Worm (Caenorhabditis elegans) whole organism, L2 larva: ENCODE data around the gene srz-70.

Experiments
- C34F6.9 ChIP-seq: fragments of 150-350 bp; optimal IDR thresholded peaks from 2 replicates; lab custom pipeline; 2014; ENCODE audit warnings: missing biosample characterization, missing genetic modification characterization
- F13H6.1 ChIP-seq: sonication (generic microtip); optimal IDR thresholded peaks from 2 replicates; lab custom pipeline; 2016; ENCODE audit warnings: missing genetic modification characterization, missing compliant biosample characterization
- R02D3.7 ChIP-seq: fragments of 150-350 bp; optimal IDR thresholded peaks from 2 replicates; lab custom pipeline; 2014; ENCODE audit warnings: missing biosample characterization, missing genetic modification characterization
- Y55F3AM.14 ChIP-seq: fragments of 200-800 bp; sonication (Bioruptor generic); optimal IDR thresholded peaks from 2 replicates; lab custom pipeline; 2018; ENCODE audit warnings: mild to moderate bottlenecking, missing genetic modification characterization, missing compliant biosample characterization
- ZK546.5 ChIP-seq: sonication (generic microtip); optimal IDR thresholded peaks from 2 replicates; lab custom pipeline; 2017; ENCODE audit warnings: missing biosample characterization, missing genetic modification characterization
- alr-1 ChIP-seq: fragments of 150-350 bp; optimal IDR thresholded peaks from 2 replicates; lab custom pipeline; 2014; ENCODE audit warnings: missing biosample characterization, missing genetic modification characterization
- aly-2 ChIP-seq: fragments of 150-350 bp; optimal IDR thresholded peaks from 2 replicates; lab custom pipeline; 2014; ENCODE audit warnings: missing biosample characterization, missing genetic modification characterization
- blmp-1 ChIP-seq: sonication (generic microtip); optimal IDR thresholded peaks from 2 replicates; lab custom pipeline; 2017; ENCODE audit warnings: missing genetic modification characterization, mild to moderate bottlenecking, missing compliant biosample characterization, antibody characterized with exemption, moderate library complexity; ENCODE audit not compliant: insufficient read depth
- ceh-16 ChIP-seq: fragments of 150-350 bp; optimal IDR thresholded peaks from 2 replicates; lab custom pipeline; 2014; ENCODE audit warnings: missing biosample characterization, missing genetic modification characterization
- ceh-82 ChIP-seq: fragments of 150-350 bp; optimal IDR thresholded peaks from 2 replicates; lab custom pipeline; 2014; ENCODE audit warnings: missing biosample characterization, missing genetic modification characterization
- crh-2 ChIP-seq: sonication (generic microtip); optimal IDR thresholded peaks from 2 replicates; lab custom pipeline; 2017; ENCODE audit warnings: missing biosample characterization, missing genetic modification characterization
- dmd-4 ChIP-seq: sonication (generic microtip); optimal IDR thresholded peaks from 2 replicates; lab custom pipeline; 2017; ENCODE audit warnings: missing biosample characterization, missing genetic modification characterization
- egl-27 ChIP-seq: sonication (generic microtip); optimal IDR thresholded peaks from 3 replicates; lab custom pipeline; 2017; ENCODE audit warnings: missing biosample characterization, missing genetic modification reagents, missing genetic modification characterization
- elt-1 ChIP-seq: fragments of 150-350 bp; optimal IDR thresholded peaks from 2 replicates; lab custom pipeline; 2014; ENCODE audit warnings: missing biosample characterization, missing genetic modification characterization
- elt-3 ChIP-seq: sonication (generic microtip); optimal IDR thresholded peaks from 2 replicates; lab custom pipeline; 2017; ENCODE audit warnings: missing biosample characterization, missing genetic modification characterization
- fos-1 ChIP-seq: fragments of 150-350 bp; optimal IDR thresholded peaks from 2 replicates; lab custom pipeline; 2014; ENCODE audit warnings: missing biosample characterization, missing genetic modification characterization
- gmeb-1 ChIP-seq: fragments of 150-350 bp; optimal IDR thresholded peaks from 2 replicates; lab custom pipeline; 2014; ENCODE audit warnings: missing biosample characterization, missing genetic modification characterization
- lin-13 ChIP-seq: fragments of 150-350 bp; optimal IDR thresholded peaks from 2 replicates; lab custom pipeline; 2014; ENCODE audit warnings: missing biosample characterization, missing genetic modification reagents, missing genetic modification characterization
- lin-39 ChIP-seq: fragments of 150-350 bp; optimal IDR thresholded peaks from 2 replicates; lab custom pipeline; 2014; ENCODE audit warnings: missing biosample characterization, missing genetic modification reagents, missing genetic modification characterization
- lsy-2 ChIP-seq, 2 experiments: fragments of 150-350 bp in 1 of 2; sonication (generic microtip) in 1 of 2; optimal IDR thresholded peaks; 2 replicates each; lab custom pipeline; 2014 to 2017; ENCODE audit warnings: missing biosample characterization in 2 of 2, missing genetic modification characterization in 2 of 2
- mab-5 ChIP-seq: fragments of 150-350 bp; optimal IDR thresholded peaks from 2 replicates; lab custom pipeline; 2014; ENCODE audit warnings: missing biosample characterization, missing genetic modification characterization
- mbf-1 ChIP-seq: sonication (generic microtip); optimal IDR thresholded peaks from 2 replicates; lab custom pipeline; 2017; ENCODE audit warnings: missing biosample characterization, missing genetic modification characterization
- mdl-1 ChIP-seq, 2 experiments: fragments of 150-350 bp in 1 of 2; sonication (generic microtip) in 1 of 2; optimal IDR thresholded peaks; 2 replicates each; lab custom pipeline; 2017; ENCODE audit warnings: missing biosample characterization in 2 of 2, missing genetic modification characterization in 2 of 2
- nhr-10 ChIP-seq: sonication (generic microtip); optimal IDR thresholded peaks from 2 replicates; lab custom pipeline; 2017; ENCODE audit warnings: missing biosample characterization, missing genetic modification characterization
- nhr-11 ChIP-seq: fragments of 150-350 bp; optimal IDR thresholded peaks from 2 replicates; lab custom pipeline; 2014; ENCODE audit warnings: missing biosample characterization, missing genetic modification characterization
- nhr-12 ChIP-seq: fragments of 150-350 bp; optimal IDR thresholded peaks from 2 replicates; lab custom pipeline; 2014; ENCODE audit warnings: missing biosample characterization, missing genetic modification characterization
- nhr-129 ChIP-seq: fragments of 150-350 bp; optimal IDR thresholded peaks from 2 replicates; lab custom pipeline; 2014; ENCODE audit warnings: missing biosample characterization, missing genetic modification characterization
- nhr-21 ChIP-seq: fragments of 150-350 bp; optimal IDR thresholded peaks from 2 replicates; lab custom pipeline; 2014; ENCODE audit warnings: missing biosample characterization, missing genetic modification characterization
- nhr-23 ChIP-seq: fragments of 150-350 bp; optimal IDR thresholded peaks from 2 replicates; lab custom pipeline; 2014; ENCODE audit warnings: missing biosample characterization, missing genetic modification reagents, missing genetic modification characterization
- nhr-237 ChIP-seq: fragments of 150-350 bp; optimal IDR thresholded peaks from 2 replicates; lab custom pipeline; 2014; ENCODE audit warnings: missing biosample characterization, missing genetic modification characterization
- nhr-25 ChIP-seq: fragments of 150-350 bp; sonication (generic microtip); optimal IDR thresholded peaks from 3 replicates; lab custom pipeline; 2014; ENCODE audit warnings: missing biosample characterization, missing genetic modification characterization
- nhr-6 ChIP-seq: fragments of 150-350 bp; optimal IDR thresholded peaks from 2 replicates; lab custom pipeline; 2014; ENCODE audit warnings: missing biosample characterization, missing genetic modification characterization
- nhr-77 ChIP-seq: fragments of 150-350 bp; optimal IDR thresholded peaks from 2 replicates; lab custom pipeline; 2014; ENCODE audit warnings: missing biosample characterization, missing genetic modification characterization
- peb-1 ChIP-seq: fragments of 150-350 bp; optimal IDR thresholded peaks from 2 replicates; lab custom pipeline; 2014; ENCODE audit warnings: missing biosample characterization, missing genetic modification characterization
- sem-4 ChIP-seq: fragments of 150-350 bp; optimal IDR thresholded peaks from 2 replicates; lab custom pipeline; 2014; ENCODE audit warnings: missing biosample characterization, missing genetic modification reagents, missing genetic modification characterization
- skn-1 ChIP-seq: sonication (generic microtip); optimal IDR thresholded peaks from 2 replicates; lab custom pipeline; 2017; ENCODE audit warnings: missing biosample characterization, missing genetic modification characterization
- sma-3 ChIP-seq: sonication (generic microtip); optimal IDR thresholded peaks from 2 replicates; lab custom pipeline; 2016; ENCODE audit warnings: missing genetic modification reagents, missing genetic modification characterization, missing compliant biosample characterization
- sma-9 ChIP-seq, 2 experiments: fragments of 150-350 bp in 1 of 2; sonication (generic microtip) in 1 of 2; optimal IDR thresholded peaks; 2 replicates each; lab custom pipeline; 2014 to 2016; ENCODE audit warnings: missing genetic modification characterization in 2 of 2, mild to moderate bottlenecking in 1 of 2, missing biosample characterization in 1 of 2, missing compliant biosample characterization in 1 of 2, missing genetic modification reagents in 1 of 2, moderate library complexity in 1 of 2
- snpc-4 ChIP-seq: fragments of 150-350 bp; optimal IDR thresholded peaks from 2 replicates; lab custom pipeline; 2014; ENCODE audit warnings: missing biosample characterization, missing genetic modification characterization
- unc-39 ChIP-seq: fragments of 150-350 bp; optimal IDR thresholded peaks from 2 replicates; lab custom pipeline; 2014; ENCODE audit warnings: missing biosample characterization, missing genetic modification characterization
- unc-55 ChIP-seq: fragments of 150-350 bp; sonication (generic microtip); optimal IDR thresholded peaks from 3 replicates; lab custom pipeline; 2014; ENCODE audit warnings: missing biosample characterization, missing genetic modification reagents, missing genetic modification characterization
- unc-62 ChIP-seq: fragments of 150-350 bp; optimal IDR thresholded peaks from 2 replicates; lab custom pipeline; 2014; ENCODE audit warnings: missing biosample characterization, missing genetic modification reagents, missing genetic modification characterization
- zag-1 ChIP-seq: fragments of 150-350 bp; optimal IDR thresholded peaks from 2 replicates; lab custom pipeline; 2014; ENCODE audit warnings: missing biosample characterization, missing genetic modification characterization
- ztf-1 ChIP-seq: fragments of 200-800 bp; sonication (Bioruptor generic); conservative IDR thresholded peaks from 2 replicates; pipeline ENCODE4 v1.3.6; 2022; ENCODE audit warnings: missing genetic modification characterization, missing compliant biosample characterization
- ztf-11 ChIP-seq: sonication (generic microtip); optimal IDR thresholded peaks from 2 replicates; lab custom pipeline; 2017; ENCODE audit warnings: missing biosample characterization, missing genetic modification characterization
- ztf-4 ChIP-seq: fragments of 150-350 bp; optimal IDR thresholded peaks from 2 replicates; lab custom pipeline; 2014; ENCODE audit warnings: missing biosample characterization, missing genetic modification characterization

srz-70 gene

ce11 chrIV:3517582-3517981 is 38.8 kb upstream of the srz-70 start:
- no peak for TF ChIP-seq ztf-1 (GFP tag; lab: Robert Waterston, UW)
- no peak for TF ChIP-seq sma-3 (GFP tag; lab: Kevin White, UChicago)
- TF ChIP-seq F13H6.1 (tag; lab: Kevin White, UChicago) = no peak
- no peak for TF ChIP-seq crh-2 (tag; lab: Kevin White, UChicago)
- TF ChIP-seq nhr-11 (tag; lab: Kevin White, UChicago) = no peak
- no peak for TF ChIP-seq fos-1 (tag; lab: Kevin White, UChicago)
- no peak for TF ChIP-seq alr-1 (tag; lab: Kevin White, UChicago)
- TF ChIP-seq gmeb-1 = no peak
- no peak for TF ChIP-seq mdl-1 (tag; optimal IDR thresholded peaks at IDR 0.05; lab: Kevin White, UChicago)
- no peak for TF ChIP-seq dmd-4 (tag; lab: Kevin White, UChicago)
- no peak for TF ChIP-seq ztf-11
- TF ChIP-seq unc-55 (GFP tag; lab: Kevin White, UChicago) = no peak

- TF ChIP-seq elt-1 (tag; lab: Kevin White, UChicago) = no peak
- no peak for TF ChIP-seq nhr-237 (tag; lab: Kevin White, UChicago)
- TF ChIP-seq gmeb-1 = no peak
- TF ChIP-seq Y55F3AM.14 (GFP tag; lab: Kevin White, UChicago) = no peak
- TF ChIP-seq sma-9 (GFP tag; optimal IDR thresholded peaks at IDR 0.05; lab: Kevin White, UChicago) = no peak
- no peak for TF ChIP-seq sma-9 (tag; optimal IDR thresholded peaks at IDR 0.05; lab: Kevin White, UChicago)
- no peak for TF ChIP-seq snpc-4 (tag; lab: Kevin White, UChicago)
- TF ChIP-seq C34F6.9 (tag; lab: Kevin White, UChicago) = no peak
- no peak for TF ChIP-seq zag-1 (tag; lab: Kevin White, UChicago)
- no peak for TF ChIP-seq F13H6.1 (tag; lab: Kevin White, UChicago)
- no peak for TF ChIP-seq unc-62
These were observed 37.8 kb upstream of the srz-70 start, which contains the start of gene unc-33 for ce11 chrIV:3516586-3516985. unc-33 (plus strand) TSS chrIV:3516886.

- TF ChIP-seq nhr-25 (no peak), snpc-4 (tag; lab: Kevin White, UChicago) (peak; percentile 22), aly-2 (no peak), ceh-16 (no peak), nhr-12 (tag; lab: Kevin White, UChicago) (no peak), sma-3 (GFP tag; lab: Kevin White, UChicago) (no peak), lsy-2 (tag; optimal IDR thresholded peaks at IDR 0.05; lab: Kevin White, UChicago) (peak in 1 of 2 experiments; percentile 60), sem-4 (tag; lab: Kevin White, UChicago) (no peak), ztf-11 (no peak), blmp-1 (tag; lab: Kevin White, UChicago) (no peak), ztf-1 (GFP tag; lab: Robert Waterston, UW) (no peak), R02D3.7 (no peak), fos-1 (tag; lab: Kevin White, UChicago) (peak; percentile 86), elt-3 (tag; lab: Kevin White, UChicago) (no peak), sma-9 (GFP tag; optimal IDR thresholded peaks at IDR 0.05; lab: Kevin White, UChicago) (no peak), sma-9 (tag; optimal IDR thresholded peaks at IDR 0.05; lab: Kevin White, UChicago) (no peak), F13H6.1 (tag; lab: Kevin White, UChicago) (peak; percentile 86), mab-5 (tag; lab: Kevin White, UChicago) (no peak), ztf-4 (no peak), ZK546.5 (tag; lab: Kevin White, UChicago) (no peak), nhr-23 (tag; lab: Kevin White, UChicago) (no peak), zag-1 (tag; lab: Kevin White, UChicago) (peak; percentile 45), elt-1 (tag; lab: Kevin White, UChicago) (no peak), nhr-237 (tag; lab: Kevin White, UChicago) (no peak), Y55F3AM.14 (GFP tag; lab: Kevin White, UChicago) (no peak), egl-27 (no peak), nhr-11 (tag; lab: Kevin White, UChicago) (no peak), crh-2 (tag; lab: Kevin White, UChicago) (peak; percentile 69), unc-39 (tag; lab: Kevin White, UChicago) (no peak), nhr-77 (tag; lab: Kevin White, UChicago) (no peak), mbf-1 (tag; lab: Kevin White, UChicago) (no peak), lin-39 (no peak), nhr-129 (peak; percentile 72), ceh-82 (tag; lab: Kevin White, UChicago) (no peak), nhr-6 (tag; lab: Kevin White, UChicago) (no peak), skn-1 (tag; lab: Kevin White, UChicago) (no peak), nhr-21 (tag; lab: Kevin White, UChicago) (no peak), lin-13 (GFP tag; lab: Kevin White, UChicago) (peak; percentile 13), C34F6.9 (tag; lab: Kevin White, UChicago) (peak; percentile 78), peb-1 (tag; lab: Kevin White, UChicago) (no peak), gmeb-1 (no peak), nhr-10 (tag; lab: Kevin White, UChicago) (no peak), alr-1 (tag; lab: Kevin White, UChicago) (no peak), mdl-1 (tag; optimal IDR thresholded peaks at IDR 0.05; lab: Kevin White, UChicago) (peak in 1 of 2 experiments; percentile 14)
These were observed 36.7 kb upstream of the srz-70 start for ce11 chrIV:3515412-3516046.
